Worm (Caenorhabditis elegans): ENCODE results near the gene grl-8.

The grl-8 gene

DNA sequence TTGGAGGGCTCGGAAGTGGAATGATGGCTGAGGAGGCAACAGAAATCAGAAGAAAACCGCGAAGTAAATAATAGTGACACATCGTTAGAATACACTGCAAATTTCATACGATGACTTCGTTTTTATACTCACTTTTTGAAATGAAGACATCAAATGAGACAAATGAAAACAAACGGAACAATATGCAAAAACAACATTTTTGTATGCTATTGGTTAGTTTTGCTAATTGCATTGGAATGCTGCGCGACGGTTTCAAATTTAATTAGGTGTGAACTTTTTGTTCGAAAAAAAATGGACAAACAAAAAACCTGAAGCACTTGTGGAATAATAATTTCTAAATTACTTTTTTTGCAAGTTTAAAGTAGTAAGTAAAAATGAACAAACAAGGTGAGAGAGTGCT lies at the start of gene grl-8:
TSS of gene grl-8 (minus strand) at position 101 of the 400 bp plus-strand sequence.
- TF ChIP-seq ces-1 (GFP tag; optimal IDR thresholded peaks at IDR 0.05) (peak; percentile 19), pha-4 (tag; optimal IDR thresholded peaks at IDR 0.05) (no peak), nhr-28 (tag; optimal IDR thresholded peaks at IDR 0.05) (no peak)

DNA sequence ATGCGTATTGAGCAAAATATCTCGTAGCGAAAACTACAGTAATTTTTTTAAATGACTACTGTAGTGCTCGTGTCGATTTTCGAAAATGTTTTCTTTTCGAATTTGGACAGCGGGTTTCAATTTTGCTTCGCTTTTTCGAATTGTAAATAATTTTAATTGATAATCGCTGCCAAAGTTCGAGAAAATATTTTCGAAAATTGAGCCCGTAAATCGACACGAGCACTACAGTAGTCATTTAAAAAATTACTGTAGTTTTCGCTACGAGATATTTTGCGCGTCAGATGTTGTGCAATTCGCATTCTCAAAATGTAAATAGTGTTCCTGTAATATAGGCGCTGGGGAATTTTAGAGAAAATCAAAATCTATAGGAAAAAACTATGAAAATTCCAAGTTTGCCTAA lies 49.4 kb upstream of the grl-8 start:
- TF ChIP-seq drap-1 (GFP tag; optimal IDR thresholded peaks at IDR 0.05) (no peak), pha-4 (tag; optimal IDR thresholded peaks at IDR 0.05) (no peak), tbx-8 (GFP tag; optimal IDR thresholded peaks at IDR 0.05) (no peak)

DNA sequence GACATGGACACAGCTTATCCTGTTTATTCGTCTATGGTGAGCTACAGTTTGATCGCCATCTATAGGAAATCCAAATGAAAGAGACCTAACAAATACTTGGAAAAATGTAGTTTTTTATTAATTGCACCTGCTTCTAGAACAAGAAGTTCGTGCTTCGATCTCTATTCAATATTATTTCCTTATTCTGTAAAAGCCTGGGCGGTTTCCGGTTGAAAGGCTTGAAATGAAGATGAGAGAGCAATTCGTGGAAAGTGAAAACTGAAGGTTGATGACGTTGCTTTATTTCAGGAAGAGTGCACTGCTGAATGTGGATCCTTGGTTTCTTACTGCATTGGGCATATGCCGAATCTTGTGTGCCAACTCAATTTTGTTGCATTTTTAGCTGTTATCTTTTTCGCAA lies 47.8 kb upstream of the grl-8 start:
- TF ChIP-seq nhr-237 (tag; optimal IDR thresholded peaks at IDR 0.05) (no peak), lin-13 (tag; optimal IDR thresholded peaks at IDR 0.05) (no peak), mep-1 (tag; optimal IDR thresholded peaks at IDR 0.05) (no peak), pha-4 (tag; optimal IDR thresholded peaks at IDR 0.05) (no peak), zip-8 (tag; optimal IDR thresholded peaks at IDR 0.05) (no peak), ceh-43 (GFP tag; optimal IDR thresholded peaks at IDR 0.05) (no peak), sem-2 (GFP tag; optimal IDR thresholded peaks at IDR 0.05) (no peak), ceh-83 (GFP tag; optimal IDR thresholded peaks at IDR 0.05) (no peak), nhr-12 (tag; optimal IDR thresholded peaks at IDR 0.05) (no peak), cnd-1 (tag; optimal IDR thresholded peaks at IDR 0.05) (no peak), nhr-76 (tag; optimal IDR thresholded peaks at IDR 0.05) (no peak), ham-2 (GFP tag; optimal IDR thresholded peaks at IDR 0.05) (no peak), blmp-1 (tag; optimal IDR thresholded peaks at IDR 0.05) (no peak), nhr-28 (tag; optimal IDR thresholded peaks at IDR 0.05) (no peak), nhr-2 (tag; optimal IDR thresholded peaks at IDR 0.05) (no peak), sptf-1 (tag; optimal IDR thresholded peaks at IDR 0.05) (no peak), unc-62 (GFP tag; optimal IDR thresholded peaks at IDR 0.05) (no peak), elt-1 (tag; optimal IDR thresholded peaks at IDR 0.05; ENCODE audit: borderline replicate concordance, insufficient read depth) (no peak)

DNA sequence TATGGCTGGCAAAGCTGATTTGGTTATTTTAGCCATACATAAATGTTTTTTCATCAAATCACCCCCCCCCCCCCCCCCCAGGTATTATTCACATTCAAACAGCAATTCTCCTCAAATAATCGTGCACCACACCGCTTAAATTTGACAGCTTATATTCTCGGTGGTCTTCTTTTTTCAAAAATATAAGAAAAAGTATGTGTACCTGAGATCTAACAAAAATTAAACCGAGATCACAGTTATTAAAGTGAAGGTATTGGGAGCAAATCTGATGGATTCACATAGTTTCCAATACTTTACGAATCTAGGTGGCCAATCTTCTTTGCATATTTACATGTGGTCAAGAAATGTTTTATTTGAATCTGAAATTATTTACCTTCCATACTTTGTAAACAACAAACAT lies 47.3 kb upstream of the grl-8 start, which contains the start of gene ZC404.15:
TSS of gene ZC404.15 (plus strand) at position 301 of the 400 bp plus-strand sequence.
- no peak for TF ChIP-seq bed-3 (GFP tag; optimal IDR thresholded peaks at IDR 0.05)

DNA sequence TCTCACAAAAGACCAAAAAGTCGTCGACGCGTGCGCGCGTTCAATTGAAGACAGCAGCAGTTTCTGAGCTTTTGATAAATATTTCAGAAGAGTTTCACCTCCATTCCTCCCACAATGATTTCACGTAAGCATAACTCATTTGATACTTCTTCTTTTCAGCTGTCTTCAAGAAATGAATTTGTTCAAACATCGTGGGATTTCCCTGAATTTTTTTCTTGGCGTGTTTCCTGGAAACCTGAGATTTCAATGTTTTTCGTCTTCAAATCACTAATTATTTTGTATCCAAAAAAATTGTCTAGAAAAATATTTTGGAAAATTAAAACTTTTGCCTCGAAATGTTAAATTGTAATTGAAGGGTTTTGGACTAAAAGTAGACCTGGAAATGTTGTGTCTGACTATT lies 45.6 kb upstream of the grl-8 start:
- no peak for TF ChIP-seq M03D4.4 (tag; optimal IDR thresholded peaks at IDR 0.05)
- TF ChIP-seq nhr-2 (tag; optimal IDR thresholded peaks at IDR 0.05): no peak

DNA sequence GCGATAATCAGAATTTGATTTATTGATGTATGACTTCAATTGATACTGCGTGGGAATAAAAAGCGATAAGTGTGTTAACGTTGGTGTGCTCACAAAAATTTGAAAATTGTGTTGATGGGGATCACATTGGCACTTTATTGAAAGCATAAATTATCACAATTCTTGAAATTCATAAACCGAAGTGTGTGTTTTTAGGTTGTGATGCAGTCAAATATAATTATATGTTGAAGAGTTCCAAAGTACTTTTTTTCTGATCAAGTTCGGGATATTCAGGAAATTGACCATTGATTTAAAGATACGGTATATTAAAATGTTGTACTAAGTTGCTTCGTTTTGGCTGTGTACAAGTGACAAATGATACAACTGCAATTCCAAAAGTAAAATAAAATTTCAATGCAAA lies 42.8 kb upstream of the grl-8 start, which contains the start of gene srh-28:
TSS of gene srh-28 (minus strand) at position 101 of the 400 bp plus-strand sequence.
- no peak for TF ChIP-seq pha-4 (tag; optimal IDR thresholded peaks at IDR 0.05)
- no peak for TF ChIP-seq ceh-43 (GFP tag; optimal IDR thresholded peaks at IDR 0.05)
- TF ChIP-seq lsy-2 (tag; optimal IDR thresholded peaks at IDR 0.05): no peak
- no peak for TF ChIP-seq ztf-11 (tag; optimal IDR thresholded peaks at IDR 0.05)
- no peak for TF ChIP-seq unc-62 (GFP tag; optimal IDR thresholded peaks at IDR 0.05)

DNA sequence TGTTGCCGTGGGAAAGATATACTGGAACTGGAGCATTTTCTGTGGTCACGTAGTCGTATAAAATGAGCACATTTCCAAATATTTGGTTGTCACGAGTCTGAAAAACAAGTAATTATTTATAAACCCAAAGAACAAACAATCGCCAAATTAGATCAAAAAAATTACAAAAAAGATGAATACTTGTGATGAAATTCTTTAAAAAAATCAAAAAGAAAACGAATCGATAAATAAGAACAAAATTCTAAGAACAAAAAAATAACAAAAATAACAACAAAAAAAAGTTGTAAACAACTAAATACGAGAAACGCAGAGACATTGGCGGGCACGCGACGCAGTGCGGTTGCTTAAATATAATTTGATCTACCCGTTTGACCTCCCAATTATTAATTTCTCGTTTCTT lies 40.8 kb upstream of the grl-8 start, which contains the start of gene ZC404.16:
TSS of gene ZC404.16 (minus strand) at position 101 of the 400 bp plus-strand sequence.
- TF ChIP-seq lsy-2 (tag; optimal IDR thresholded peaks at IDR 0.05) (no peak), ceh-39 (tag; optimal IDR thresholded peaks at IDR 0.05) (no peak), sptf-1 (tag; optimal IDR thresholded peaks at IDR 0.05) (no peak), cnd-1 (tag; optimal IDR thresholded peaks at IDR 0.05) (no peak), nhr-28 (tag; optimal IDR thresholded peaks at IDR 0.05) (no peak), drap-1 (GFP tag; optimal IDR thresholded peaks at IDR 0.05) (no peak), flh-1 (GFP tag; optimal IDR thresholded peaks at IDR 0.05) (no peak), M03D4.4 (tag; optimal IDR thresholded peaks at IDR 0.05) (no peak), mls-2 (tag; optimal IDR thresholded peaks at IDR 0.05) (no peak), mab-5 (tag; optimal IDR thresholded peaks at IDR 0.05) (no peak), sem-2 (GFP tag; optimal IDR thresholded peaks at IDR 0.05) (no peak), lin-13 (tag; optimal IDR thresholded peaks at IDR 0.05) (no peak), ces-1 (GFP tag; optimal IDR thresholded peaks at IDR 0.05) (no peak), elt-3 (tag; optimal IDR thresholded peaks at IDR 0.05) (no peak), snpc-4 (tag; optimal IDR thresholded peaks at IDR 0.05) (no peak)
